Fruit fly (Drosophila melanogaster) whole organism, wandering third instar larva: ENCODE results near the gene MFS10.

ENCODE experiments used
- Hr78 ChIP-seq: fragments of >200 bp; optimal IDR thresholded peaks from 2 replicates; lab custom pipeline; 2017; ENCODE audit warnings: missing biosample characterization, missing genetic modification characterization
- Hr83 ChIP-seq: fragments of 200-300 bp; sonication (Bioruptor generic); optimal IDR thresholded peaks from 2 replicates; lab custom pipeline; 2016; ENCODE audit warnings: missing biosample characterization, mild to moderate bottlenecking, missing genetic modification characterization, moderate library complexity; ENCODE audit not compliant: poor library complexity, severe bottlenecking
- Jra ChIP-seq: sonication (Bioruptor generic); optimal IDR thresholded peaks from 2 replicates; lab custom pipeline; 2016; ENCODE audit warnings: missing biosample characterization, missing genetic modification characterization
- ey ChIP-seq: fragments of 200-800 bp; sonication (Bioruptor generic); optimal IDR thresholded peaks from 2 replicates; lab custom pipeline; 2016; ENCODE audit warnings: missing biosample characterization, missing genetic modification characterization
- sage ChIP-seq: fragments of 200-800 bp; sonication (Bioruptor generic); optimal IDR thresholded peaks from 2 replicates; lab custom pipeline; 2016; ENCODE audit warnings: missing biosample characterization, mild to moderate bottlenecking, missing genetic modification characterization

dm6 chrX:13090656-13091261 is 38.1 kb upstream of the MFS10 start, which contains the start of gene lic:
- TF ChIP-seq sage (no peak), Hr78 (no peak), ey (GFP tag; lab: Kevin White, UChicago) (no peak), Jra (GFP tag; lab: Kevin White, UChicago) (no peak), Hr83 (GFP tag; lab: Kevin White, UChicago) (peak; percentile 43)
